Fruit fly (Drosophila melanogaster) whole organism, embryonic: ENCODE data around the gene CG8135.
A peak's percentile ranks its signal among the peaks of the same experiment; 100 is the strongest.

Experiments used
- Adf1 ChIP-seq: fragments of 200-800 bp; sonication (Bioruptor generic); IDR thresholded peaks from 2 replicates; pipeline ENCODE4 v1.3.6; 2022; ENCODE audit warnings: missing biosample characterization, missing genetic modification characterization
- Antp ChIP-seq: fragments of 200-800 bp; sonication (Bioruptor generic); optimal IDR thresholded peaks from 3 replicates; lab custom pipeline; 2016; ENCODE audit warnings: missing biosample characterization, missing genetic modification characterization
- Asciz ChIP-seq: fragments of 200-800 bp; sonication (Bioruptor generic); optimal IDR thresholded peaks from 2 replicates; lab custom pipeline; 2017; ENCODE audit warnings: missing biosample characterization, mild to moderate bottlenecking, missing genetic modification characterization, missing genetic modification reagents
- Blimp-1 ChIP-seq: fragments of 200-800 bp; sonication (Bioruptor generic); optimal IDR thresholded peaks from 3 replicates; lab custom pipeline; 2018; ENCODE audit warnings: missing biosample characterization, missing genetic modification characterization, mild to moderate bottlenecking, moderate library complexity, missing genetic modification reagents
- Bteb2 ChIP-seq: fragments of 200-800 bp; sonication (Bioruptor generic); optimal IDR thresholded peaks from 2 replicates; lab custom pipeline; 2016; ENCODE audit warnings: missing biosample characterization, missing genetic modification characterization
- CG10209 ChIP-seq: fragments of 200-800 bp; sonication (Bioruptor generic); optimal IDR thresholded peaks from 3 replicates; lab custom pipeline; 2017; ENCODE audit warnings: missing biosample characterization, mild to moderate bottlenecking, missing genetic modification characterization, missing genetic modification reagents
- CG10267 ChIP-seq: fragments of 200-800 bp; sonication (Bioruptor generic); optimal IDR thresholded peaks from 2 replicates; lab custom pipeline; 2018; ENCODE audit warnings: missing biosample characterization, mild to moderate bottlenecking, missing genetic modification characterization, moderate library complexity
- CG10366 ChIP-seq: fragments of 200-800 bp; sonication (Bioruptor generic); IDR thresholded peaks from 2 replicates; pipeline ENCODE4 v1.3.6; 2022; ENCODE audit warnings: missing biosample characterization, missing genetic modification characterization
- CG11398 ChIP-seq: fragments of 200-800 bp; sonication (Bioruptor generic); optimal IDR thresholded peaks from 2 replicates; lab custom pipeline; 2016; ENCODE audit warnings: missing biosample characterization, missing genetic modification characterization
- CG11560 ChIP-seq: fragments of 200-800 bp; sonication (Bioruptor generic); IDR thresholded peaks from 3 replicates; pipeline ENCODE4 v1.3.6; 2022; ENCODE audit warnings: missing biosample characterization, missing genetic modification characterization
- CG12155 ChIP-seq: fragments of 200-800 bp; sonication (Bioruptor generic); optimal IDR thresholded peaks from 3 replicates; lab custom pipeline; 2016; ENCODE audit warnings: missing biosample characterization, missing genetic modification characterization
- CG1233 ChIP-seq: fragments of 200-800 bp; sonication (Bioruptor generic); optimal IDR thresholded peaks from 4 replicates; lab custom pipeline; 2018; ENCODE audit warnings: missing biosample characterization, mild to moderate bottlenecking, missing genetic modification characterization
- CG12744 ChIP-seq: fragments of 200-800 bp; sonication (Bioruptor generic); optimal IDR thresholded peaks from 2 replicates; lab custom pipeline; 2016; ENCODE audit warnings: missing biosample characterization, missing genetic modification characterization
- CG12769 ChIP-seq: fragments of 200-800 bp; sonication (Bioruptor generic); optimal IDR thresholded peaks from 2 replicates; lab custom pipeline; 2019; ENCODE audit warnings: missing biosample characterization, mild to moderate bottlenecking, missing genetic modification characterization, moderate library complexity
- CG12942 ChIP-seq: fragments of 200-800 bp; sonication (Bioruptor generic); optimal IDR thresholded peaks from 3 replicates; lab custom pipeline; 2016; ENCODE audit warnings: missing biosample characterization, missing genetic modification characterization
- CG16779 ChIP-seq: fragments of 200-800 bp; sonication (Bioruptor generic); IDR thresholded peaks from 2 replicates; pipeline ENCODE4 v1.3.6; 2022; ENCODE audit warnings: missing biosample characterization, missing genetic modification characterization
- CG17829 ChIP-seq: fragments of 200-800 bp; optimal IDR thresholded peaks from 2 replicates; lab custom pipeline; 2019; ENCODE audit warnings: missing biosample characterization, mild to moderate bottlenecking, missing genetic modification characterization, moderate library complexity
- CG1832 ChIP-seq: fragments of 200-800 bp; sonication (Bioruptor generic); optimal IDR thresholded peaks from 2 replicates; lab custom pipeline; 2017; ENCODE audit warnings: missing biosample characterization, mild to moderate bottlenecking, missing genetic modification characterization, inconsistent platforms
- CG2202 ChIP-seq: fragments of 200-800 bp; sonication (Bioruptor generic); optimal IDR thresholded peaks from 2 replicates; lab custom pipeline; 2018; ENCODE audit warnings: missing biosample characterization, mild to moderate bottlenecking, missing genetic modification characterization
- CG2889 ChIP-seq: fragments of 200-800 bp; sonication (Bioruptor generic); IDR thresholded peaks from 3 replicates; pipeline ENCODE4 v1.3.6; 2022; ENCODE audit warnings: missing biosample characterization, missing genetic modification characterization
- CG3281 ChIP-seq: fragments of 200-800 bp; sonication (Bioruptor generic); optimal IDR thresholded peaks from 3 replicates; lab custom pipeline; 2017; ENCODE audit warnings: missing biosample characterization, mild to moderate bottlenecking, missing genetic modification characterization
- CG4328 ChIP-seq: fragments of 200-800 bp; sonication (Bioruptor generic); optimal IDR thresholded peaks from 3 replicates; lab custom pipeline; 2017; ENCODE audit warnings: missing biosample characterization, missing genetic modification reagents, missing genetic modification characterization
- CG4617 ChIP-seq: fragments of 200-800 bp; sonication (Bioruptor generic); optimal IDR thresholded peaks from 3 replicates; lab custom pipeline; 2016; ENCODE audit warnings: missing biosample characterization, missing genetic modification characterization, borderline replicate concordance
- CG4730 ChIP-seq: fragments of 200-800 bp; sonication (Bioruptor generic); IDR thresholded peaks from 2 replicates; pipeline ENCODE4 v1.3.6; 2022; ENCODE audit warnings: missing biosample characterization, missing genetic modification characterization
- CG8765 ChIP-seq: fragments of 200-800 bp; sonication (Bioruptor generic); IDR thresholded peaks from 2 replicates; pipeline ENCODE4 v1.3.6; 2022; ENCODE audit warnings: missing biosample characterization, missing genetic modification characterization
- Doc3 ChIP-seq: fragments of 200-800 bp; sonication (Bioruptor generic); IDR thresholded peaks from 3 replicates; pipeline ENCODE4 v1.3.6; 2022; ENCODE audit warnings: missing biosample characterization, missing genetic modification characterization; ENCODE audit not compliant: partially characterized antibody
- Elba2 ChIP-seq: fragments of 200-800 bp; sonication (Bioruptor generic); optimal IDR thresholded peaks from 3 replicates; lab custom pipeline; 2016; ENCODE audit warnings: missing biosample characterization, missing genetic modification characterization
- GATAe ChIP-seq: fragments of 200-800 bp; sonication (Bioruptor generic); conservative IDR thresholded peaks from 2 replicates; pipeline ENCODE4 v1.3.6; 2022; ENCODE audit warnings: missing biosample characterization, missing genetic modification characterization
- MTF-1 ChIP-seq: fragments of 200-800 bp; sonication (Bioruptor generic); optimal IDR thresholded peaks from 2 replicates; lab custom pipeline; 2018; ENCODE audit warnings: missing biosample characterization, mild to moderate bottlenecking, missing genetic modification characterization, borderline replicate concordance
- Med ChIP-seq: fragments of 200-800 bp; sonication (Bioruptor generic); peaks from one replicate; lab custom pipeline; 2016; ENCODE audit warnings: missing biosample characterization, missing genetic modification characterization, mild to moderate bottlenecking, inconsistent platforms, moderate library complexity
- NC2α ChIP-seq: fragments of 200-800 bp; sonication (Bioruptor generic); optimal IDR thresholded peaks from 2 replicates; lab custom pipeline; 2016; ENCODE audit warnings: missing biosample characterization, missing genetic modification characterization
- NfI ChIP-seq: fragments of 200-800 bp; sonication (Bioruptor generic); optimal IDR thresholded peaks from 3 replicates; lab custom pipeline; 2018; ENCODE audit warnings: missing biosample characterization, mild to moderate bottlenecking, missing genetic modification characterization, moderate library complexity
- Oli ChIP-seq: fragments of 200-800 bp; sonication (Bioruptor generic); optimal IDR thresholded peaks from 2 replicates; lab custom pipeline; 2018; ENCODE audit warnings: missing biosample characterization, mild to moderate bottlenecking, missing genetic modification characterization, moderate library complexity
- ac ChIP-seq: fragments of 200-800 bp; sonication (Bioruptor generic); optimal IDR thresholded peaks from 3 replicates; lab custom pipeline; 2017; ENCODE audit warnings: missing biosample characterization, mild to moderate bottlenecking, missing genetic modification characterization
- amos ChIP-seq: fragments of 200-800 bp; sonication (Bioruptor generic); IDR thresholded peaks from 2 replicates; pipeline ENCODE4 v1.3.6; 2022; ENCODE audit warnings: missing biosample characterization, missing genetic modification characterization; ENCODE audit not compliant: partially characterized antibody
- exex ChIP-seq: fragments of 200-800 bp; sonication (Bioruptor generic); optimal IDR thresholded peaks from 4 replicates; lab custom pipeline; 2018; ENCODE audit warnings: missing biosample characterization, mild to moderate bottlenecking, missing genetic modification characterization, moderate library complexity
- gfzf ChIP-seq: fragments of 200-800 bp; sonication (Bioruptor generic); optimal IDR thresholded peaks from 2 replicates; lab custom pipeline; 2016; ENCODE audit warnings: missing biosample characterization, mild to moderate bottlenecking, missing genetic modification characterization, moderate library complexity
- gro ChIP-seq: fragments of 200-800 bp; sonication (Bioruptor generic); optimal IDR thresholded peaks from 2 replicates; lab custom pipeline; 2016; ENCODE audit warnings: missing biosample characterization, missing genetic modification characterization
- h ChIP-seq: fragments of >200 bp; optimal IDR thresholded peaks from 2 replicates; lab custom pipeline; 2017
- her ChIP-seq: fragments of 200-800 bp; sonication (Bioruptor generic); optimal IDR thresholded peaks from 2 replicates; lab custom pipeline; 2016; ENCODE audit warnings: missing biosample characterization, missing genetic modification characterization
- hth ChIP-seq: fragments of >200 bp; optimal IDR thresholded peaks from 2 replicates; lab custom pipeline; 2017; ENCODE audit warnings: inconsistent platforms
- jigr1 ChIP-seq: fragments of 200-800 bp; sonication (Bioruptor generic); IDR thresholded peaks from 3 replicates; pipeline ENCODE4 v1.3.6; 2022; ENCODE audit warnings: missing biosample characterization, missing genetic modification characterization
- kni ChIP-seq: fragments of 200-800 bp; sonication (Bioruptor generic); optimal IDR thresholded peaks from 3 replicates; lab custom pipeline; 2017; ENCODE audit warnings: mild to moderate bottlenecking, missing biosample characterization, missing genetic modification reagents, missing genetic modification characterization
- lbe ChIP-seq: fragments of 200-800 bp; sonication (Bioruptor generic); optimal IDR thresholded peaks from 2 replicates; lab custom pipeline; 2016; ENCODE audit warnings: missing biosample characterization, mild to moderate bottlenecking, missing genetic modification characterization
- mam ChIP-seq: fragments of 200-800 bp; sonication (Bioruptor generic); optimal IDR thresholded peaks from 3 replicates; lab custom pipeline; 2016; ENCODE audit warnings: missing biosample characterization, missing genetic modification characterization
- mld ChIP-seq: fragments of 200-800 bp; sonication (Bioruptor generic); IDR thresholded peaks from 3 replicates; pipeline ENCODE4 v1.3.6; 2022; ENCODE audit warnings: missing biosample characterization, missing genetic modification characterization; ENCODE audit not compliant: partially characterized antibody
- so ChIP-seq: fragments of 200-800 bp; sonication (Bioruptor generic); IDR thresholded peaks from 3 replicates; pipeline ENCODE4 v1.3.6; 2022; ENCODE audit warnings: missing biosample characterization, missing genetic modification characterization
- tll ChIP-seq, 2 experiments: fragments of 200-800 bp in 1 of 2; fragments of >200 bp in 1 of 2; sonication (Bioruptor generic) in 1 of 2; optimal IDR thresholded peaks; 2 replicates each; lab custom pipeline; 2017 to 2019; ENCODE audit warnings: missing biosample characterization in 2 of 2, missing genetic modification characterization in 2 of 2, mild to moderate bottlenecking in 1 of 2, moderate library complexity in 1 of 2
- z ChIP-seq: fragments of 200-800 bp; sonication (Bioruptor generic); IDR thresholded peaks from 3 replicates; pipeline ENCODE4 v1.3.6; 2022; ENCODE audit warnings: missing biosample characterization, missing genetic modification characterization
- zen ChIP-seq: fragments of 200-800 bp; sonication (Bioruptor generic); optimal IDR thresholded peaks from 3 replicates; lab custom pipeline; 2018; ENCODE audit warnings: missing biosample characterization, mild to moderate bottlenecking, missing genetic modification characterization, moderate library complexity

The CG8135 gene

DNA sequence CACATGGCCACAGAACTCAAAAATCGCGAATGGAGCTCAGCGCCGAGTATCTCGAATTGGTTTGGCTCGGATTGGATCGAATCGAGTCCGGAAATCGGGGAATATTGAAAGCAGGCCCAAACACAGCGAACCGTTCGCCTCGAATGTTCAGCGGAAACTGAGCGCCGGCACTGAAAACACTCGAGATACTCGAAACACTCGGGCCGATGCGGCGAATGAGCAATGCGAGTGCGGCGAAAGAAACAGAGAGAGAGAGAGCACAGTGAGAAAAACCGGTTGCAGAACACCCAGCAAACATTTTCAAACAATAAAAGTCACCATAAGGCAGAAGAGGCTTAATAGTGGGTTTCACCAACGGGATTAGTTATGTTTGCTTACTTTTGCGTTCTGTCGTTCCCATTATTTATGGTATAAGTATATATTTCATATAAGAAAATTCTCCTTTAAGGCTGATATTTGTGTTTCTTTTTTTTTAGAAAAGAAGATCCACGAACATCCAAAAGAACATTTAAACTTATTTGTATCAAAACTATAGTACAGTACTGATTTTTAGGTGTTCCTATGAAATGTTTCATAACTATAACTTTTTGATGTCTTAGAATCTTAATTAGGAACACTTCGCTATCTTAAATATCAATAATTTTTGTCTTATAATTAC is 9.7 kb upstream of the CG8135 start, which contains the start of gene FER (continued):
- TF ChIP-seq Oli (tag; lab: Kevin White, UChicago), result no peak
- TF ChIP-seq CG10267 (tag; lab: Kevin White, UChicago), result peak; percentile 24
- peak; percentile 15 for TF ChIP-seq CG11398 (GFP tag; lab: Kevin White, UChicago)
- TF ChIP-seq Asciz (GFP tag; lab: Kevin White, UChicago), result peak; percentile 63
- TF ChIP-seq amos, result peak; percentile 74; the same call in 1 of the 2 replicates
- TF ChIP-seq Elba2, result no peak
- peak; percentile 37 for TF ChIP-seq CG4328 (GFP tag; lab: Kevin White, UChicago)
- TF ChIP-seq NfI (GFP tag; lab: Kevin White, UChicago), result peak; percentile 59
- no peak for TF ChIP-seq CG2202 (tag; lab: Kevin White, UChicago)
- TF ChIP-seq CG4730 (GFP tag; lab: Robert Waterston, UW), result no peak
- TF ChIP-seq CG12942 (GFP tag; lab: Kevin White, UChicago), result no peak
- TF ChIP-seq MTF-1 (GFP tag; lab: Kevin White, UChicago), result peak; percentile 70
- no peak for TF ChIP-seq kni (GFP tag; lab: Kevin White, UChicago)
- peak; percentile 19 for TF ChIP-seq lbe (GFP tag; lab: Kevin White, UChicago)
- TF ChIP-seq mld (GFP tag; lab: Robert Waterston, UW), result 0 out of 3 replicates have a peak, but pooled peaks have one; percentile 59
- TF ChIP-seq CG12155 (GFP tag; lab: Kevin White, UChicago), result no peak
- TF ChIP-seq Adf1 (GFP tag; lab: Robert Waterston, UW), result peak; percentile 17; the same call in 1 of the 2 replicates
- TF ChIP-seq CG10209 (GFP tag; lab: Kevin White, UChicago), result peak; percentile 18
- TF ChIP-seq mam, result no peak
- peak; percentile 80 for TF ChIP-seq gro (GFP tag; lab: Kevin White, UChicago)
- no peak for TF ChIP-seq GATAe (GFP tag; lab: Robert Waterston, UW)
- peak; percentile 38 for TF ChIP-seq Antp (GFP tag; lab: Kevin White, UChicago)
- no peak for TF ChIP-seq gfzf (GFP tag; lab: Kevin White, UChicago)
- TF ChIP-seq jigr1 (GFP tag; lab: Robert Waterston, UW), result no peak
- peak; percentile 6 for TF ChIP-seq CG4617
- TF ChIP-seq Doc3 (GFP tag; lab: Robert Waterston, UW), result no peak
- peak; percentile 23 for TF ChIP-seq CG3281 (GFP tag; lab: Kevin White, UChicago)
- peak; percentile 63; the same call in 2 of the 3 replicates for TF ChIP-seq so (GFP tag; lab: Robert Waterston, UW)
- TF ChIP-seq CG17829 (tag; lab: Kevin White, UChicago), result peak; percentile 40
- TF ChIP-seq Blimp-1 (GFP tag; lab: Kevin White, UChicago), result peak; percentile 3
- peak; percentile 78 for TF ChIP-seq CG1832 (GFP tag; lab: Kevin White, UChicago)
- no peak for TF ChIP-seq NC2α
- TF ChIP-seq CG12744 (GFP tag; lab: Kevin White, UChicago), result peak; percentile 11
- peak; percentile 61 for TF ChIP-seq her (GFP tag; lab: Kevin White, UChicago)
- TF ChIP-seq CG1233, result no peak
- TF ChIP-seq h (lab: Kevin White, UChicago), result no peak
- TF ChIP-seq zen, result no peak
- peak; percentile 94 for TF ChIP-seq Med
- TF ChIP-seq z (GFP tag; lab: Robert Waterston, UW), result peak; percentile 99
- TF ChIP-seq CG16779 (GFP tag; lab: Robert Waterston, UW), result peak; percentile 64; the same call in 1 of the 2 replicates
- no peak for TF ChIP-seq Bteb2 (GFP tag; lab: Kevin White, UChicago)
- TF ChIP-seq tll (GFP tag; optimal IDR thresholded peaks at IDR 0.05; lab: Kevin White, UChicago), result peak in 1 of 2 experiments; percentile 50
- no peak for TF ChIP-seq CG2889 (GFP tag; lab: Robert Waterston, UW)
- no peak for TF ChIP-seq hth
- TF ChIP-seq CG8765 (GFP tag; lab: Robert Waterston, UW), result no peak
- TF ChIP-seq ac, result peak; percentile 12
- peak; percentile 73 for TF ChIP-seq CG12769 (tag; lab: Kevin White, UChicago)
- no peak for TF ChIP-seq CG10366 (GFP tag; lab: Robert Waterston, UW)
- TF ChIP-seq CG11560 (tag; lab: Robert Waterston, UW), result no peak
- no peak for TF ChIP-seq exex (tag; lab: Kevin White, UChicago)
